Worm (Caenorhabditis elegans) whole organism, L3 larva: ENCODE results near the gene srxa-16.

ENCODE experiments used
- R02D3.7 ChIP-seq: fragments of 150-350 bp; optimal IDR thresholded peaks from 2 replicates; lab custom pipeline; 2014; ENCODE audit warnings: missing biosample characterization, missing genetic modification characterization
- ama-1 ChIP-seq: fragments of 150-350 bp; optimal IDR thresholded peaks from 2 replicates; lab custom pipeline; 2018
- ceh-82 ChIP-seq: fragments of 150-350 bp; optimal IDR thresholded peaks from 2 replicates; lab custom pipeline; 2014; ENCODE audit warnings: missing biosample characterization, missing genetic modification characterization
- nhr-25 ChIP-seq: sonication (generic microtip); optimal IDR thresholded peaks from 2 replicates; lab custom pipeline; 2017; ENCODE audit warnings: missing biosample characterization, missing genetic modification characterization
- unc-39 ChIP-seq: sonication (generic microtip); optimal IDR thresholded peaks from 4 replicates; lab custom pipeline; 2017; ENCODE audit warnings: missing biosample characterization, missing genetic modification characterization

DNA sequence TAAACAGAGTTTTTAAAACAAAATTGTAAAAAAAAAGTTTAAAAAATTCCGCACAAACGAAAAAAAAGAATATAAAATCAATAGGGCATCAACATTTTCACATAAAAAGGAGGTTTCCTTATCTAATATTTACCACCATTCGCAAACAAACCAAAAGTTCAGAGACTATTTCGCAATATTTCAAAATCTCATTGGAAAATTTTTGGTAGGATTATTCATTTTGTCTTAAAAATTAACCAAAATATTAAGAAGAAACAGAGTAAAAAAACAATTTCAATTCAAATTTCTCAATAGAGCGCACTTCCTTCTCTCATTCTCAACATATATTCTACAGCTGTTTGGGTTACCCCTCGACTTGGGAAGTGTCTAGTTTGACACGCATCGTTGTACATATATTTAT, 46.0 kb upstream of the srxa-16 start:
- no peak for TF ChIP-seq R02D3.7 (tag; lab: Kevin White, UChicago)
- TF ChIP-seq ama-1 = no peak
- no peak for TF ChIP-seq ceh-82 (tag; lab: Kevin White, UChicago)
- TF ChIP-seq unc-39 (tag; lab: Kevin White, UChicago) = no peak
- TF ChIP-seq nhr-25 (tag; lab: Kevin White, UChicago) = no peak
